Fruit fly (Drosophila melanogaster): ENCODE data around the gene hzg.
A peak's percentile ranks its signal among the peaks of the same experiment; 100 is the strongest.

The hzg gene

DNA sequence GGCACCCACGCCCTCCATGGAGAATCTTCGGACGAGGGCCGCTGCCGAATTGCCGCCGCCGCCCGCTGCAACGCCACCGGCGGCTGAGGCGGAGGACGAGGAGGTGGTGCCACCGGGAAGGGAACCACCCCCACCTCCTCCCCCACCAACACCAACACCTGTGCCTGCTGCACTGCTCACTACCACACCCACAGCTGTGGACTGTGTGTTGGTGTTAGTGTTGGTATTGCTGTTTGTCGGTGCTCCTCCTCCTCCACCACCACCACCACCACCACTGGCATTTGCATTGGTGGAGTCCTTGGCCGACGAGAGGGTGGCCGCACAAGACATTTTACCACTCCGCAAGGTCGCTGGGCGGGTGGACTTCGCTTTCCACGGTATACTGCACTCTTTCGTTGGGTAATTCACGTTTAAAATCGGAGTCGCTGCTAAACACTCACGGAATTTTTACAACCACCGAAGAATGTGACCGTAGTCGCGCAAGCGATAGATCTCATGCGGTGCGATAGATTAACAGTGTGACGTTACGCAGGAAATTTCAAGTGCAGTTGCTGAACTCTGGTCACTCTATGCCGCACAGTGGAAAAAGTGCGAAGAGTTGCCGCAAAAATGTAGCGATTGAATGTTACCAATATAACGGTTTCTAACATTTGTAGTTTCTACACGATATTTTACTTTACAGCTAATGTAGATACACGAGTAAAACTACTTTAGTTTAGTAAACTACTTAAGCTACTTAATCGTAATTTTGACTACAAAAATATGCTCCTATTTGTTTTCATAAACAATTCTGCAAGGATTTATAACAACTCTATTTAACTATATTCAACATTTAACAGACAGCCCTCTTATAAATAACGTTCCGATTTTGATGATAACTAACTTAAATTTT is 7.0 kb upstream of the hzg start, which contains the start of gene mib1 (continued):
- TF ChIP-seq lilli (GFP tag; optimal IDR thresholded peaks at IDR 0.05) (no peak), psq (GFP tag; optimal IDR thresholded peaks at IDR 0.05) (peak; percentile 11), CG10654 (GFP tag; optimal IDR thresholded peaks at IDR 0.05) (no peak), CG7963 (GFP tag; IDR thresholded peaks at IDR 0.05; ENCODE audit: partially characterized antibody) (peak; percentile 80), wdn (GFP tag; IDR thresholded peaks at IDR 0.05) (no peak), CG17612 (GFP tag; IDR thresholded peaks at IDR 0.05) (no peak), Stat92E (GFP tag; optimal IDR thresholded peaks at IDR 0.05) (peak in 1 of 3 experiments; percentile 80), nau (GFP tag; optimal IDR thresholded peaks at IDR 0.05) (no peak), Atf6 (GFP tag; IDR thresholded peaks at IDR 0.05) (peak; percentile 23; the same call in 1 of the 2 replicates), luna (GFP tag; optimal IDR thresholded peaks at IDR 0.05) (no peak), CG4328 (GFP tag; optimal IDR thresholded peaks at IDR 0.05) (peak; percentile 15), otp (GFP tag; IDR thresholded peaks at IDR 0.05) (no peak), CG4820 (GFP tag; optimal IDR thresholded peaks at IDR 0.05) (peak; percentile 5), CG6791 (GFP tag; IDR thresholded peaks at IDR 0.05; ENCODE audit: partially characterized antibody) (peak; percentile 93), zfh1 (GFP tag; IDR thresholded peaks at IDR 0.05) (peak; percentile 35; the same call in 2 of the 3 replicates), Chrac-16 (GFP tag; optimal IDR thresholded peaks at IDR 0.05) (no peak), CG8478 (optimal IDR thresholded peaks at IDR 0.05) (peak; percentile 84), CG12744 (GFP tag; optimal IDR thresholded peaks at IDR 0.05) (no peak), HLH3B (GFP tag; IDR thresholded peaks at IDR 0.05) (no peak), gcm (GFP tag; optimal IDR thresholded peaks at IDR 0.05) (peak; percentile 28), bcd (GFP tag; optimal IDR thresholded peaks at IDR 0.05) (peak; percentile 52), tna (GFP tag; IDR thresholded peaks at IDR 0.05; ENCODE audit: partially characterized antibody) (peak; percentile 76), chm (GFP tag; IDR thresholded peaks at IDR 0.05) (peak; percentile 68; the same call in 1 of the 2 replicates), fd102C (GFP tag; optimal IDR thresholded peaks at IDR 0.05) (no peak), CG14965 (GFP tag; optimal IDR thresholded peaks at IDR 0.05; ENCODE audit: borderline replicate concordance) (no peak), sna (GFP tag; IDR thresholded peaks at IDR 0.05; ENCODE audit: partially characterized antibody) (peak; percentile 81), emc (GFP tag; optimal IDR thresholded peaks at IDR 0.05) (peak; percentile 26), her (GFP tag; optimal IDR thresholded peaks at IDR 0.05) (peak; percentile 6), CG12942 (GFP tag; optimal IDR thresholded peaks at IDR 0.05) (no peak), corto (GFP tag; optimal IDR thresholded peaks at IDR 0.05) (no peak), CG11093 (GFP tag; IDR thresholded peaks at IDR 0.05) (no peak), CG7556 (GFP tag; optimal IDR thresholded peaks at IDR 0.05) (peak; percentile 22), Bdp1 (GFP tag; optimal IDR thresholded peaks at IDR 0.05) (no peak), ERR (GFP tag; optimal IDR thresholded peaks at IDR 0.05) (no peak), Elba2 (GFP tag; optimal IDR thresholded peaks at IDR 0.05) (no peak), C15 (GFP tag; IDR thresholded peaks at IDR 0.05) (no peak), B-H1 (GFP tag; IDR thresholded peaks at IDR 0.05) (no peak; the same call in 2 of the 3 replicates), CG12236 (GFP tag; optimal IDR thresholded peaks at IDR 0.05) (no peak), sd (tag; optimal IDR thresholded peaks at IDR 0.05) (peak; percentile 99), gsb-n (tag; optimal IDR thresholded peaks at IDR 0.05) (peak; percentile 55), NFAT (GFP tag; IDR thresholded peaks at IDR 0.05) (peak; percentile 75), shn (GFP tag; optimal IDR thresholded peaks at IDR 0.05) (peak; percentile 27), Deaf1 (tag; optimal IDR thresholded peaks at IDR 0.05) (peak; percentile 13), cg (GFP tag; optimal IDR thresholded peaks at IDR 0.05) (peak; percentile 98), gt (GFP tag; IDR thresholded peaks at IDR 0.05) (no peak), CG13624 (GFP tag; optimal IDR thresholded peaks at IDR 0.05) (peak; percentile 50), al (GFP tag; IDR thresholded peaks at IDR 0.05) (0 out of 2 replicates have a peak, but pooled peaks have one; percentile 13), dmrt99B (tag; optimal IDR thresholded peaks at IDR 0.05) (peak; percentile 37), CG4282 (GFP tag; optimal IDR thresholded peaks at IDR 0.05) (peak; percentile 6)
